Worm (Caenorhabditis elegans): Measurements from ENCODE around the gene F20D6.15.

- TF ChIP-seq ztf-23 (GFP tag; IDR thresholded peaks at IDR 0.05): no peak
- TF ChIP-seq klf-2 (GFP tag; conservative IDR thresholded peaks at IDR 0.05): no peak
- no peak for TF ChIP-seq ref-1 (GFP tag; conservative IDR thresholded peaks at IDR 0.05)
These were observed 18.0 kb downstream of the F20D6.15 start for ce11 chrV:8170300-8170699.
